Worm (Caenorhabditis elegans): ENCODE results near the gene ndab-2.

The ndab-2 gene

DNA sequence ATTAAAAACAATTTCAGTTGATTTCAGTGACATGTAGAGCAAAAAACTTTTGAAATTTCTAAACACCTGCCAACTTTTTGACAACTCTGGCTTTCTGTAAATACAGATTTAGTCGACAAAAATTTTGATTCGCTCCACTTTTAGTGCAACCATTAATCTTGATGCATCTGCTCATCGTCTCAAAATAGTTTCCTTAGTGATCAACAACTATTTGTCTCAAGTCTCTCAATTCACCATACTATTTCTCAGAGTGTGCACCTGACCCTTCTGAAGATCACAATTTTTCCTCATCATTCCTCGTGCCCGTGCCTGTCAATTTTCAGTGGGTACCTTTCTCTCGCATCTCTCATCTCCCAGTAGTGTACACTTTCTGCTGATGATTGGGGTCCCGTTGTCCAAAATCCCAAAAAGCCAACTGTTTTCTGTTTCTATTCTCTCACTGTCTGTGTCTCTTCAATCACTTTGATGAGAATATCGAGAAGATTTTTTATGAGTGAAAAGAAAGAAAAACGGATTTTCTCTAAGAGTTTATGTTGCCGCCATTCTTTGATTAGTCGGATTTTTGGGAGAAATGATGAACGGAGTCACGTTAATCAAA lies 36.5 kb downstream of the ndab-2 start:
- TF ChIP-seq swsn-7 (tag; optimal IDR thresholded peaks at IDR 0.05) (peak; percentile 53), fos-1 (tag; optimal IDR thresholded peaks at IDR 0.05) (no peak), nhr-28 (tag; optimal IDR thresholded peaks at IDR 0.05) (no peak), pag-3 (tag; optimal IDR thresholded peaks at IDR 0.05; ENCODE audit: borderline replicate concordance, insufficient read depth) (no peak), zip-4 (GFP tag; optimal IDR thresholded peaks at IDR 0.05) (no peak), unc-62 (GFP tag; optimal IDR thresholded peaks at IDR 0.05) (no peak), egl-13 (tag; optimal IDR thresholded peaks at IDR 0.05) (no peak), dsc-1 (tag; optimal IDR thresholded peaks at IDR 0.05) (peak; percentile 43), lin-13 (GFP tag; optimal IDR thresholded peaks at IDR 0.05) (peak; percentile 40), unc-98 (GFP tag; IDR thresholded peaks at IDR 0.05) (peak; percentile 67), lin-14 (GFP tag; optimal IDR thresholded peaks at IDR 0.05) (peak; percentile 90), tbx-2 (tag; optimal IDR thresholded peaks at IDR 0.05) (peak; percentile 58), lin-39 (tag; optimal IDR thresholded peaks at IDR 0.05) (peak; percentile 63), fkh-4 (tag; optimal IDR thresholded peaks at IDR 0.05; ENCODE audit: borderline replicate concordance) (no peak), nhr-12 (tag; optimal IDR thresholded peaks at IDR 0.05) (no peak), nhr-47 (tag; optimal IDR thresholded peaks at IDR 0.05) (peak; percentile 39), C04F5.9 (tag; optimal IDR thresholded peaks at IDR 0.05) (no peak), dpl-1 (GFP tag; optimal IDR thresholded peaks at IDR 0.05) (peak; percentile 5 to 30 (median 19)), mef-2 (tag; optimal IDR thresholded peaks at IDR 0.05) (peak; percentile 54), mep-1 (tag; optimal IDR thresholded peaks at IDR 0.05) (peak; percentile 63), lin-35 (GFP tag; optimal IDR thresholded peaks at IDR 0.05) (peak in 1 of 2 experiments; percentile 6), grh-1 (GFP tag; IDR thresholded peaks at IDR 0.05) (no peak), nhr-85 (tag) (no peak), sox-4 (tag; optimal IDR thresholded peaks at IDR 0.05) (no peak), efl-1 (optimal IDR thresholded peaks at IDR 0.05) (peak; percentile 22 to 52), efl-1 (GFP tag; optimal IDR thresholded peaks at IDR 0.05 in 1 of 2) (peak; percentile 23 to 81), C16A3.4 (tag; optimal IDR thresholded peaks at IDR 0.05) (peak; percentile 28), fkh-10 (GFP tag; optimal IDR thresholded peaks at IDR 0.05) (no peak), snpc-4 (tag; optimal IDR thresholded peaks at IDR 0.05) (no peak), nhr-71 (tag; optimal IDR thresholded peaks at IDR 0.05) (peak; percentile 94), C34B4.2 (tag; optimal IDR thresholded peaks at IDR 0.05) (no peak), ztf-11 (tag; optimal IDR thresholded peaks at IDR 0.05) (no peak), mab-9 (GFP tag; IDR thresholded peaks at IDR 0.05) (no peak), unc-130 (tag; optimal IDR thresholded peaks at IDR 0.05) (peak; percentile 32), nhr-20 (tag; optimal IDR thresholded peaks at IDR 0.05) (peak; percentile 77), lir-3 (tag; optimal IDR thresholded peaks at IDR 0.05; ENCODE audit: poor library complexity) (peak; percentile 31), nhr-11 (tag; optimal IDR thresholded peaks at IDR 0.05) (peak; percentile 65), mdl-1 (tag; optimal IDR thresholded peaks at IDR 0.05) (peak in 1 of 2 experiments; percentile 14), nhr-84 (tag; optimal IDR thresholded peaks at IDR 0.05) (no peak), nhr-77 (tag; optimal IDR thresholded peaks at IDR 0.05) (no peak), skn-1 (tag; optimal IDR thresholded peaks at IDR 0.05) (no peak), alr-1 (tag; optimal IDR thresholded peaks at IDR 0.05; ENCODE audit: borderline replicate concordance) (no peak), aha-1 (tag; optimal IDR thresholded peaks at IDR 0.05) (no peak), egl-27 (tag; optimal IDR thresholded peaks at IDR 0.05) (no peak), sptf-1 (tag; optimal IDR thresholded peaks at IDR 0.05) (no peak), sup-37 (GFP tag; optimal IDR thresholded peaks at IDR 0.05) (peak; percentile 46), elt-2 (tag; optimal IDR thresholded peaks at IDR 0.05) (no peak), elt-3 (tag; optimal IDR thresholded peaks at IDR 0.05) (no peak), ceh-90 (tag; optimal IDR thresholded peaks at IDR 0.05) (no peak), hpl-2 (GFP tag; optimal IDR thresholded peaks at IDR 0.05) (no peak), pax-3 (tag; optimal IDR thresholded peaks at IDR 0.05) (no peak), pqm-1 (tag; optimal IDR thresholded peaks at IDR 0.05) (no peak)

Data from whole organism, L1 larva.